Worm (Caenorhabditis elegans) whole organism, L4 larva: Measurements from ENCODE around the gene rnp-7.

Experiments
- F26F4.8 ChIP-seq: fragments of 200-800 bp; sonication (Bioruptor generic); conservative IDR thresholded peaks from 2 replicates; pipeline ENCODE4 v1.3.6; 2022; ENCODE audit warnings: missing genetic modification characterization, missing compliant biosample characterization
- F37D6.2 ChIP-seq: sonication (generic microtip); optimal IDR thresholded peaks from 2 replicates; lab custom pipeline; 2016; ENCODE audit warnings: mild to moderate bottlenecking, missing genetic modification characterization, missing compliant biosample characterization
- F44E2.7 ChIP-seq: fragments of 200-800 bp; sonication (Bioruptor generic); IDR thresholded peaks from 2 replicates; pipeline ENCODE4 v2.1.2; 2022; ENCODE audit warnings: missing genetic modification characterization, missing compliant biosample characterization
- F49E8.2 ChIP-seq: sonication (generic microtip); optimal IDR thresholded peaks from 2 replicates; lab custom pipeline; 2016; ENCODE audit warnings: missing compliant biosample characterization, mild to moderate bottlenecking, missing genetic modification characterization, borderline replicate concordance
- R02D3.7 ChIP-seq: fragments of 150-350 bp; sonication (generic microtip); optimal IDR thresholded peaks from 3 replicates; lab custom pipeline; 2014; ENCODE audit warnings: missing biosample characterization, missing genetic modification characterization
- T26A8.4 ChIP-seq: fragments of 200-800 bp; sonication (Bioruptor generic); IDR thresholded peaks from 2 replicates; pipeline ENCODE4 v1.3.6; 2022; ENCODE audit warnings: missing genetic modification characterization, missing compliant biosample characterization
- Y105C5A.15 ChIP-seq: fragments of 200-800 bp; sonication (Bioruptor generic); IDR thresholded peaks from 2 replicates; pipeline ENCODE4 v1.3.6; 2022; ENCODE audit warnings: missing genetic modification characterization, missing compliant biosample characterization
- Y48G9A.11 ChIP-seq: fragments of 200-800 bp; sonication (Bioruptor generic); IDR thresholded peaks from 2 replicates; pipeline ENCODE4 v1.3.6; 2022; ENCODE audit warnings: missing genetic modification reagents, missing genetic modification characterization, missing compliant biosample characterization
- aha-1 ChIP-seq: fragments of 150-350 bp; peaks from one replicate; lab custom pipeline; 2014; ENCODE audit warnings: missing biosample characterization, missing genetic modification characterization
- aly-2 ChIP-seq: sonication (generic microtip); optimal IDR thresholded peaks from 2 replicates; lab custom pipeline; 2018; ENCODE audit warnings: missing biosample characterization, missing genetic modification characterization
- arid-1 ChIP-seq: fragments of 200-800 bp; sonication (Bioruptor generic); conservative IDR thresholded peaks from 2 replicates; pipeline ENCODE4 v1.3.6; 2022; ENCODE audit warnings: missing genetic modification reagents, missing genetic modification characterization, missing compliant biosample characterization
- ceh-28 ChIP-seq: fragments of 150-350 bp; optimal IDR thresholded peaks from 2 replicates; lab custom pipeline; 2014; ENCODE audit warnings: missing biosample characterization, missing genetic modification reagents, missing genetic modification characterization
- ceh-44 ChIP-seq: fragments of 200-800 bp; sonication (Bioruptor generic); IDR thresholded peaks from 2 replicates; pipeline ENCODE4 v1.3.6; 2022; ENCODE audit warnings: missing genetic modification reagents, missing genetic modification characterization, missing compliant biosample characterization
- ceh-82 ChIP-seq: sonication (generic microtip); optimal IDR thresholded peaks from 2 replicates; lab custom pipeline; 2017; ENCODE audit warnings: missing biosample characterization, missing genetic modification characterization
- cey-2 ChIP-seq: sonication (generic microtip); optimal IDR thresholded peaks from 3 replicates; lab custom pipeline; 2017; ENCODE audit warnings: missing genetic modification characterization, mild to moderate bottlenecking, missing compliant biosample characterization, antibody characterized with exemption, borderline replicate concordance; ENCODE audit not compliant: insufficient read depth
- daf-19 ChIP-seq: fragments of 200-800 bp; sonication (Bioruptor generic); conservative IDR thresholded peaks from 2 replicates; pipeline ENCODE4 v1.3.6; 2022; ENCODE audit warnings: missing genetic modification characterization, missing compliant biosample characterization
- daf-8 ChIP-seq: fragments of 200-800 bp; sonication (Bioruptor generic); IDR thresholded peaks from 2 replicates; pipeline ENCODE4 v1.3.6; 2022; ENCODE audit warnings: missing genetic modification characterization, missing compliant biosample characterization
- dmd-8 ChIP-seq: fragments of 200-800 bp; sonication (Bioruptor generic); IDR thresholded peaks from 2 replicates; pipeline ENCODE4 v1.3.6; 2022; ENCODE audit warnings: missing genetic modification characterization, missing compliant biosample characterization
- dve-1 ChIP-seq: sonication (generic microtip); optimal IDR thresholded peaks from 2 replicates; lab custom pipeline; 2017; ENCODE audit warnings: antibody characterized with exemption, mild to moderate bottlenecking, missing genetic modification characterization, missing compliant biosample characterization; ENCODE audit not compliant: insufficient read depth
- egl-27 ChIP-seq: sonication (generic microtip); optimal IDR thresholded peaks from 3 replicates; lab custom pipeline; 2017; ENCODE audit warnings: missing biosample characterization, missing genetic modification reagents, missing genetic modification characterization
- gei-8 ChIP-seq: fragments of 200-800 bp; sonication (Bioruptor generic); optimal IDR thresholded peaks from 2 replicates; lab custom pipeline; 2018; ENCODE audit warnings: mild to moderate bottlenecking, missing genetic modification characterization, missing compliant biosample characterization
- hmg-1.1 ChIP-seq: fragments of 200-800 bp; sonication (Bioruptor generic); IDR thresholded peaks from 2 replicates; pipeline ENCODE4 v1.3.6; 2022; ENCODE audit warnings: missing genetic modification reagents, missing genetic modification characterization, missing compliant biosample characterization
- lin-1 ChIP-seq: fragments of 200-800 bp; sonication (Bioruptor generic); IDR thresholded peaks from 2 replicates; pipeline ENCODE4 v1.3.6; 2022; ENCODE audit warnings: missing genetic modification reagents, missing genetic modification characterization, missing compliant biosample characterization
- lin-15B ChIP-seq: fragments of 150-350 bp; sonication (generic microtip); optimal IDR thresholded peaks from 3 replicates; lab custom pipeline; 2014; ENCODE audit warnings: missing biosample characterization, missing genetic modification characterization
- lin-39 ChIP-seq: fragments of 150-350 bp; optimal IDR thresholded peaks from 2 replicates; lab custom pipeline; 2014; ENCODE audit warnings: missing biosample characterization, missing genetic modification reagents, missing genetic modification characterization
- lir-3 ChIP-seq: sonication (generic microtip); optimal IDR thresholded peaks from 2 replicates; lab custom pipeline; 2016; ENCODE audit warnings: mild to moderate bottlenecking, missing genetic modification characterization, missing compliant biosample characterization
- lsy-2 ChIP-seq, 2 experiments: fragments of 150-350 bp in 1 of 2; sonication (generic microtip) in 1 of 2; optimal IDR thresholded peaks; 2 replicates each; lab custom pipeline; 2014 to 2017; ENCODE audit warnings: missing biosample characterization in 2 of 2, missing genetic modification characterization in 2 of 2
- madf-9 ChIP-seq: fragments of 200-800 bp; sonication (Bioruptor generic); conservative IDR thresholded peaks from 2 replicates; pipeline ENCODE4 v1.3.6; 2022; ENCODE audit warnings: missing genetic modification reagents, missing genetic modification characterization, missing compliant biosample characterization
- mdl-1 ChIP-seq, 2 experiments: fragments of 150-350 bp in 1 of 2; sonication (generic microtip) in 1 of 2; optimal IDR thresholded peaks; 2 replicates each; lab custom pipeline; 2014 to 2017; ENCODE audit warnings: missing biosample characterization in 2 of 2, missing genetic modification characterization in 2 of 2
- mep-1 ChIP-seq: fragments of 150-350 bp; sonication (generic microtip); optimal IDR thresholded peaks from 3 replicates; lab custom pipeline; 2014; ENCODE audit warnings: missing biosample characterization, missing genetic modification characterization
- mxl-2 ChIP-seq: fragments of 200-800 bp; sonication (Bioruptor generic); conservative IDR thresholded peaks from 2 replicates; pipeline ENCODE4 v1.3.6; 2022; ENCODE audit warnings: missing genetic modification reagents, missing genetic modification characterization, missing compliant biosample characterization
- mxl-3 ChIP-seq: fragments of 200-800 bp; sonication (Bioruptor generic); optimal IDR thresholded peaks from 2 replicates; lab custom pipeline; 2018; ENCODE audit warnings: mild to moderate bottlenecking, missing genetic modification characterization, missing compliant biosample characterization
- nhr-10 ChIP-seq: fragments of 150-350 bp; optimal IDR thresholded peaks from 2 replicates; lab custom pipeline; 2014; ENCODE audit warnings: missing biosample characterization, missing genetic modification characterization
- nhr-11 ChIP-seq: fragments of 150-350 bp; optimal IDR thresholded peaks from 2 replicates; lab custom pipeline; 2014; ENCODE audit warnings: missing biosample characterization, missing genetic modification characterization
- nhr-41 ChIP-seq: fragments of 200-800 bp; sonication (Bioruptor generic); IDR thresholded peaks from 2 replicates; pipeline ENCODE4 v1.3.6; 2022; ENCODE audit warnings: missing genetic modification reagents, missing genetic modification characterization, missing compliant biosample characterization
- nhr-42 ChIP-seq: fragments of 200-800 bp; sonication (Bioruptor generic); IDR thresholded peaks from 2 replicates; pipeline ENCODE4 v1.3.6; 2022; ENCODE audit warnings: missing genetic modification characterization, missing compliant biosample characterization
- nhr-77 ChIP-seq: fragments of 150-350 bp; optimal IDR thresholded peaks from 2 replicates; lab custom pipeline; 2014; ENCODE audit warnings: missing biosample characterization, missing genetic modification characterization
- pha-4 ChIP-seq, 2 experiments: fragments of 150-350 bp in 1 of 2; fragments of 200-800 bp in 1 of 2; sonication (Bioruptor generic) in 1 of 2; IDR thresholded peaks in 1 of 2; optimal IDR thresholded peaks in 1 of 2; 2 replicates each; pipeline versions ENCODE4 v1.3.6 to Lab custom; 2014 to 2022; ENCODE audit warnings: missing genetic modification characterization in 2 of 2, missing genetic modification reagents in 2 of 2, missing biosample characterization in 1 of 2, missing compliant biosample characterization in 1 of 2
- php-3 ChIP-seq: fragments of 200-800 bp; sonication (Bioruptor generic); IDR thresholded peaks from 2 replicates; pipeline ENCODE4 v1.3.6; 2022; ENCODE audit warnings: missing genetic modification reagents, missing genetic modification characterization, missing compliant biosample characterization
- pqm-1 ChIP-seq: sonication (generic microtip); optimal IDR thresholded peaks from 2 replicates; lab custom pipeline; 2017; ENCODE audit warnings: missing biosample characterization, missing genetic modification characterization
- rbr-2 ChIP-seq: sonication (generic microtip); optimal IDR thresholded peaks from 2 replicates; lab custom pipeline; 2016; ENCODE audit warnings: missing genotype, missing genetic modification characterization, missing compliant biosample characterization
- saeg-2 ChIP-seq: fragments of 200-800 bp; sonication (Bioruptor generic); IDR thresholded peaks from 2 replicates; pipeline ENCODE4 v1.3.6; 2022; ENCODE audit warnings: missing genetic modification reagents, missing genetic modification characterization, missing compliant biosample characterization
- snpc-1.2 ChIP-seq: fragments of 200-800 bp; sonication (Bioruptor generic); IDR thresholded peaks from 2 replicates; pipeline ENCODE4 v1.3.6; 2022; ENCODE audit warnings: missing genetic modification reagents, missing genetic modification characterization, missing compliant biosample characterization
- snpc-4 ChIP-seq: fragments of 150-350 bp; optimal IDR thresholded peaks from 2 replicates; lab custom pipeline; 2014; ENCODE audit warnings: missing biosample characterization, missing genetic modification characterization
- spr-3 ChIP-seq: fragments of 200-800 bp; sonication (Bioruptor generic); optimal IDR thresholded peaks from 2 replicates; lab custom pipeline; 2018; ENCODE audit warnings: mild to moderate bottlenecking, missing genetic modification characterization, missing compliant biosample characterization
- unc-62 ChIP-seq, 3 experiments: fragments of 150-350 bp in 1 of 3; sonication (generic microtip); optimal IDR thresholded peaks in 2 of 3; peaks in 1 of 3; 1 replicate in 1 of 3; 2 replicates in 2 of 3; lab custom pipeline; 2014 to 2017; ENCODE audit warnings: missing biosample characterization in 3 of 3, missing genetic modification characterization in 3 of 3, missing genetic modification reagents in 3 of 3, missing genotype in 1 of 3
- vab-7 ChIP-seq: fragments of 200-800 bp; sonication (Bioruptor generic); IDR thresholded peaks from 2 replicates; pipeline ENCODE4 v1.3.6; 2022; ENCODE audit warnings: missing genetic modification reagents, missing genetic modification characterization, missing compliant biosample characterization
- zag-1 ChIP-seq: fragments of 150-350 bp; optimal IDR thresholded peaks from 2 replicates; lab custom pipeline; 2014; ENCODE audit warnings: missing biosample characterization, missing genetic modification characterization
- zfp-2 ChIP-seq: sonication (generic microtip); optimal IDR thresholded peaks from 2 replicates; lab custom pipeline; 2016; ENCODE audit warnings: mild to moderate bottlenecking, missing genetic modification characterization, missing compliant biosample characterization
- zfp-3 ChIP-seq: fragments of 200-800 bp; sonication (Bioruptor generic); conservative IDR thresholded peaks from 2 replicates; pipeline ENCODE4 v1.3.6; 2022; ENCODE audit warnings: missing genetic modification reagents, missing genetic modification characterization, missing compliant biosample characterization
- ztf-11 ChIP-seq: fragments of 150-350 bp; optimal IDR thresholded peaks from 2 replicates; lab custom pipeline; 2014; ENCODE audit warnings: missing biosample characterization, missing genetic modification characterization

The rnp-7 gene

ce11 chrIII:7155631-7156030, 5.3 kb downstream of the rnp-7 start (continued):
- no peak for TF ChIP-seq vab-7 (GFP tag; lab: Robert Waterston, UW)
- no peak for TF ChIP-seq Y48G9A.11
- TF ChIP-seq zfp-3 (GFP tag; lab: Robert Waterston, UW), result 0 out of 2 replicates have a peak, but pooled peaks have one; percentile 46
- TF ChIP-seq R02D3.7 (tag; lab: Kevin White, UChicago), result no peak
- peak; percentile 83 for TF ChIP-seq saeg-2 (GFP tag; lab: Robert Waterston, UW)
- peak; percentile 88 to 90 for TF ChIP-seq lsy-2 (tag; optimal IDR thresholded peaks at IDR 0.05; lab: Kevin White, UChicago)
- TF ChIP-seq daf-19 (GFP tag; lab: Robert Waterston, UW), result no peak
- no peak for TF ChIP-seq snpc-4 (tag; lab: Kevin White, UChicago)
- peak; percentile 66 for TF ChIP-seq mxl-3
- peak; percentile 89 for TF ChIP-seq T26A8.4 (GFP tag; lab: Robert Waterston, UW)
- TF ChIP-seq hmg-1.1 (GFP tag; lab: Robert Waterston, UW), result peak; percentile 95
- peak; percentile 93 for TF ChIP-seq aha-1 (tag; lab: Kevin White, UChicago)
- peak; percentile 81 for TF ChIP-seq nhr-11 (tag; lab: Kevin White, UChicago)
- TF ChIP-seq madf-9 (GFP tag; lab: Robert Waterston, UW), result peak; percentile 50; the same call in 1 of the 2 replicates
- TF ChIP-seq nhr-42 (GFP tag; lab: Robert Waterston, UW), result peak; percentile 70; the same call in 1 of the 2 replicates
- TF ChIP-seq aly-2 (tag; lab: Kevin White, UChicago), result no peak
- TF ChIP-seq ceh-44 (GFP tag; lab: Robert Waterston, UW), result no peak
- TF ChIP-seq arid-1 (GFP tag; lab: Robert Waterston, UW), result peak; percentile 60
- TF ChIP-seq nhr-77 (tag; lab: Kevin White, UChicago), result peak; percentile 34
- no peak for TF ChIP-seq lin-39 (tag; lab: Kevin White, UChicago)
- TF ChIP-seq php-3, result peak; percentile 82
- TF ChIP-seq lin-1, result peak; percentile 95
- peak; percentile 27 for TF ChIP-seq ceh-28 (tag; lab: Kevin White, UChicago)
- no peak for TF ChIP-seq Y105C5A.15 (GFP tag; lab: Robert Waterston, UW)
- TF ChIP-seq egl-27 (tag; lab: Kevin White, UChicago), result no peak
- peak; percentile 92 for TF ChIP-seq rbr-2
- peak in 1 of 2 experiments; percentile 96 for TF ChIP-seq unc-62 (GFP tag; optimal IDR thresholded peaks at IDR 0.05 in 1 of 2; lab: Kevin White, UChicago)
- no peak for TF ChIP-seq unc-62 (tag; optimal IDR thresholded peaks at IDR 0.05; lab: Kevin White, UChicago)
- TF ChIP-seq pqm-1 (tag; lab: Kevin White, UChicago), result peak; percentile 39
- no peak for TF ChIP-seq F49E8.2 (tag; lab: Kevin White, UChicago)
- TF ChIP-seq ceh-82 (tag; lab: Kevin White, UChicago), result no peak
- TF ChIP-seq F44E2.7 (GFP tag; lab: Robert Waterston, UW), result no peak
- TF ChIP-seq ztf-11 (tag; lab: Kevin White, UChicago), result no peak
- peak; percentile 75 for TF ChIP-seq nhr-10 (tag; lab: Kevin White, UChicago)
- TF ChIP-seq dmd-8 (GFP tag; lab: Robert Waterston, UW), result no peak
- no peak for TF ChIP-seq lin-15B (tag; lab: Kevin White, UChicago)
- peak; percentile 80 for TF ChIP-seq F37D6.2
- peak; percentile 92 for TF ChIP-seq dve-1 (tag; lab: Kevin White, UChicago)
- TF ChIP-seq pha-4 (GFP tag; IDR thresholded peaks at IDR 0.05; lab: Robert Waterston, UW), result peak; percentile 78
- TF ChIP-seq pha-4 (tag; optimal IDR thresholded peaks at IDR 0.05; lab: Kevin White, UChicago), result peak; percentile 96
- TF ChIP-seq cey-2 (tag; lab: Kevin White, UChicago), result no peak
- TF ChIP-seq snpc-1.2 (GFP tag; lab: Robert Waterston, UW), result no peak
- peak; percentile 54 for TF ChIP-seq zfp-2
- TF ChIP-seq daf-8 (GFP tag; lab: Robert Waterston, UW), result no peak
- peak; percentile 94 for TF ChIP-seq mep-1
- TF ChIP-seq gei-8, result peak; percentile 85
- no peak for TF ChIP-seq F26F4.8 (GFP tag; lab: Robert Waterston, UW)
- no peak for TF ChIP-seq zag-1
- peak; percentile 40 for TF ChIP-seq lir-3 (tag; lab: Kevin White, UChicago)
- no peak for TF ChIP-seq mxl-2 (GFP tag; lab: Robert Waterston, UW)
- peak; percentile 20 for TF ChIP-seq spr-3 (GFP tag; lab: Kevin White, UChicago)
- peak; percentile 99 for TF ChIP-seq mdl-1 (tag; optimal IDR thresholded peaks at IDR 0.05; lab: Kevin White, UChicago)
- TF ChIP-seq nhr-41 (GFP tag; lab: Robert Waterston, UW), result no peak
